Fruit fly (Drosophila melanogaster) whole organism, embryonic: Measurements from ENCODE around the gene BTBD9.

Experiments used
- Adf1 ChIP-seq: fragments of 200-800 bp; sonication (Bioruptor generic); IDR thresholded peaks from 2 replicates; pipeline ENCODE4 v1.3.6; 2022; ENCODE audit warnings: missing biosample characterization, missing genetic modification characterization
- CG10654 ChIP-seq: fragments of 200-800 bp; sonication (Bioruptor generic); optimal IDR thresholded peaks from 2 replicates; lab custom pipeline; 2016; ENCODE audit warnings: missing biosample characterization, missing genetic modification characterization
- CG10979 ChIP-seq: fragments of 200-800 bp; sonication (Bioruptor generic); optimal IDR thresholded peaks from 2 replicates; lab custom pipeline; 2018; ENCODE audit warnings: missing biosample characterization, mild to moderate bottlenecking, missing genetic modification characterization, moderate library complexity
- CG11504 ChIP-seq: fragments of 200-800 bp; sonication (Bioruptor generic); optimal IDR thresholded peaks from 3 replicates; lab custom pipeline; 2019; ENCODE audit warnings: missing biosample characterization, mild to moderate bottlenecking, missing genetic modification characterization, moderate library complexity
- CG13287 ChIP-seq: fragments of 200-800 bp; sonication (Bioruptor generic); IDR thresholded peaks from 2 replicates; pipeline ENCODE4 v1.3.6; 2022; ENCODE audit warnings: missing biosample characterization, missing genetic modification characterization; ENCODE audit not compliant: partially characterized antibody
- CG14441 ChIP-seq: fragments of 200-800 bp; sonication (Bioruptor generic); IDR thresholded peaks from 2 replicates; pipeline ENCODE4 v1.3.6; 2022; ENCODE audit warnings: missing biosample characterization, missing genetic modification characterization
- CG15479 ChIP-seq: fragments of 200-800 bp; sonication (Bioruptor generic); optimal IDR thresholded peaks from 3 replicates; lab custom pipeline; 2019; ENCODE audit warnings: missing biosample characterization, mild to moderate bottlenecking, missing genetic modification characterization, moderate library complexity
- CG1603 ChIP-seq: fragments of 200-800 bp; sonication (Bioruptor generic); optimal IDR thresholded peaks from 2 replicates; lab custom pipeline; 2019; ENCODE audit warnings: missing biosample characterization, mild to moderate bottlenecking, missing genetic modification characterization, moderate library complexity
- CG17359 ChIP-seq: fragments of 200-800 bp; sonication (Bioruptor generic); optimal IDR thresholded peaks from 3 replicates; lab custom pipeline; 2018; ENCODE audit warnings: missing biosample characterization, mild to moderate bottlenecking, missing genetic modification characterization, moderate library complexity
- CG18262 ChIP-seq: fragments of 200-800 bp; optimal IDR thresholded peaks from 3 replicates; lab custom pipeline; 2019; ENCODE audit warnings: missing biosample characterization, mild to moderate bottlenecking, missing genetic modification characterization, moderate library complexity
- CG1832 ChIP-seq: fragments of 200-800 bp; sonication (Bioruptor generic); optimal IDR thresholded peaks from 2 replicates; lab custom pipeline; 2017; ENCODE audit warnings: missing biosample characterization, mild to moderate bottlenecking, missing genetic modification characterization, inconsistent platforms
- CG18476 ChIP-seq: fragments of 200-800 bp; sonication (Bioruptor generic); optimal IDR thresholded peaks from 2 replicates; lab custom pipeline; 2016; ENCODE audit warnings: missing biosample characterization, mild to moderate bottlenecking, missing genetic modification characterization
- CG2875 ChIP-seq: fragments of 200-800 bp; sonication (Bioruptor generic); optimal IDR thresholded peaks from 2 replicates; lab custom pipeline; 2017; ENCODE audit warnings: missing biosample characterization, mild to moderate bottlenecking, missing genetic modification characterization, missing genetic modification reagents
- CG31441 ChIP-seq: fragments of 200-800 bp; sonication (Bioruptor generic); IDR thresholded peaks from 2 replicates; pipeline ENCODE4 v1.3.6; 2022; ENCODE audit warnings: missing biosample characterization, missing genetic modification characterization
- CG32532 ChIP-seq: fragments of 200-800 bp; sonication (Bioruptor generic); IDR thresholded peaks from 2 replicates; pipeline ENCODE4 v1.3.6; 2022; ENCODE audit warnings: missing biosample characterization, missing genetic modification characterization
- CG6683 ChIP-seq: fragments of 200-800 bp; sonication (Bioruptor generic); optimal IDR thresholded peaks from 2 replicates; lab custom pipeline; 2017; ENCODE audit warnings: missing biosample characterization, mild to moderate bottlenecking, missing genetic modification characterization, missing genetic modification reagents
- CG7271 ChIP-seq: fragments of 200-800 bp; sonication (Bioruptor generic); optimal IDR thresholded peaks from 2 replicates; lab custom pipeline; 2018; ENCODE audit warnings: missing biosample characterization, mild to moderate bottlenecking, missing genetic modification characterization, moderate library complexity
- CHES-1-like ChIP-seq: fragments of 200-800 bp; sonication (Bioruptor generic); optimal IDR thresholded peaks from 2 replicates; lab custom pipeline; 2016; ENCODE audit warnings: missing biosample characterization, missing genetic modification characterization
- Dbx ChIP-seq: fragments of 200-800 bp; sonication (Bioruptor generic); IDR thresholded peaks from 3 replicates; pipeline ENCODE4 v1.3.6; 2022; ENCODE audit warnings: missing biosample characterization, missing genetic modification characterization
- ERR ChIP-seq: fragments of 200-800 bp; sonication (Bioruptor generic); optimal IDR thresholded peaks from 2 replicates; lab custom pipeline; 2016; ENCODE audit warnings: missing biosample characterization, missing genetic modification characterization
- HLHmδ ChIP-seq: fragments of 200-800 bp; sonication (Bioruptor generic); optimal IDR thresholded peaks from 2 replicates; lab custom pipeline; 2018; ENCODE audit warnings: missing biosample characterization, mild to moderate bottlenecking, missing genetic modification characterization, moderate library complexity
- Hr78 ChIP-seq, 2 experiments: fragments of 200-800 bp in 1 of 2; fragments of >200 bp in 1 of 2; sonication (Bioruptor generic) in 1 of 2; optimal IDR thresholded peaks; 2 replicates each; lab custom pipeline; 2017 to 2019; ENCODE audit warnings: missing biosample characterization in 2 of 2, missing genetic modification characterization in 2 of 2, mild to moderate bottlenecking in 1 of 2, moderate library complexity in 1 of 2
- Nf-YB ChIP-seq: fragments of 200-800 bp; sonication (Bioruptor generic); optimal IDR thresholded peaks from 3 replicates; lab custom pipeline; 2019; ENCODE audit warnings: missing biosample characterization, mild to moderate bottlenecking, missing genetic modification characterization, moderate library complexity
- Opbp ChIP-seq: fragments of 200-800 bp; sonication (Bioruptor generic); IDR thresholded peaks from 3 replicates; pipeline ENCODE4 v1.3.6; 2022; ENCODE audit warnings: missing biosample characterization, missing genetic modification characterization; ENCODE audit not compliant: partially characterized antibody
- Sox102F ChIP-seq: fragments of 200-800 bp; sonication (Bioruptor generic); optimal IDR thresholded peaks from 2 replicates; lab custom pipeline; 2018; ENCODE audit warnings: missing biosample characterization, mild to moderate bottlenecking, missing genetic modification characterization, moderate library complexity
- Sry-β ChIP-seq: fragments of 200-800 bp; sonication (Bioruptor generic); optimal IDR thresholded peaks from 2 replicates; lab custom pipeline; 2018; ENCODE audit warnings: missing biosample characterization, mild to moderate bottlenecking, missing genetic modification characterization, moderate library complexity
- Trl ChIP-seq, 3 experiments: fragments of >200 bp in 2 of 3; fragments of 200-800 bp in 1 of 3; sonication (Bioruptor generic) in 1 of 3; optimal IDR thresholded peaks; 2 replicates in 1 of 3; 3 replicates in 2 of 3; lab custom pipeline; 2016 to 2017; ENCODE audit warnings: missing biosample characterization in 1 of 3, missing genetic modification characterization in 1 of 3
- YL-1 ChIP-seq: fragments of 200-800 bp; sonication (Bioruptor generic); optimal IDR thresholded peaks from 3 replicates; lab custom pipeline; 2017; ENCODE audit warnings: missing biosample characterization, mild to moderate bottlenecking, missing genetic modification characterization
- abd-A ChIP-seq: fragments of 200-800 bp; sonication (Bioruptor generic); optimal IDR thresholded peaks from 3 replicates; lab custom pipeline; 2019; ENCODE audit warnings: missing biosample characterization, mild to moderate bottlenecking, missing genetic modification characterization, moderate library complexity
- btn ChIP-seq: fragments of 200-800 bp; sonication (Bioruptor generic); optimal IDR thresholded peaks from 2 replicates; lab custom pipeline; 2016; ENCODE audit warnings: missing biosample characterization, missing genetic modification characterization
- cg ChIP-seq: fragments of 200-800 bp; sonication (Bioruptor generic); optimal IDR thresholded peaks from 3 replicates; lab custom pipeline; 2019; ENCODE audit warnings: missing biosample characterization, mild to moderate bottlenecking, missing genetic modification characterization, moderate library complexity
- crol ChIP-seq: fragments of 200-800 bp; sonication (Bioruptor generic); IDR thresholded peaks from 2 replicates; pipeline ENCODE4 v1.3.6; 2022; ENCODE audit warnings: missing biosample characterization, missing genetic modification characterization
- da ChIP-seq: fragments of 200-800 bp; sonication (Bioruptor generic); optimal IDR thresholded peaks from 2 replicates; lab custom pipeline; 2016; ENCODE audit warnings: missing biosample characterization, missing genetic modification characterization
- danr ChIP-seq: fragments of 200-800 bp; sonication (Bioruptor generic); IDR thresholded peaks from 2 replicates; pipeline ENCODE4 v1.3.6; 2022; ENCODE audit warnings: missing biosample characterization, missing genetic modification characterization
- dm ChIP-seq: fragments of 200-800 bp; sonication (Bioruptor generic); optimal IDR thresholded peaks from 3 replicates; lab custom pipeline; 2016; ENCODE audit warnings: missing biosample characterization, missing genetic modification characterization
- dmrt11E ChIP-seq: fragments of 200-800 bp; sonication (Bioruptor generic); optimal IDR thresholded peaks from 3 replicates; lab custom pipeline; 2018; ENCODE audit warnings: missing biosample characterization, mild to moderate bottlenecking, missing genetic modification characterization, moderate library complexity
- eyg ChIP-seq: fragments of 200-800 bp; sonication (Bioruptor generic); optimal IDR thresholded peaks from 3 replicates; lab custom pipeline; 2016; ENCODE audit warnings: missing biosample characterization, missing genetic modification characterization
- her ChIP-seq: fragments of 200-800 bp; sonication (Bioruptor generic); optimal IDR thresholded peaks from 2 replicates; lab custom pipeline; 2016; ENCODE audit warnings: missing biosample characterization, missing genetic modification characterization
- inv ChIP-seq: fragments of 200-800 bp; sonication (Bioruptor generic); IDR thresholded peaks from 2 replicates; pipeline ENCODE4 v1.3.6; 2022; ENCODE audit warnings: missing biosample characterization, missing genetic modification characterization; ENCODE audit not compliant: partially characterized antibody
- pros ChIP-seq: fragments of 200-800 bp; sonication (Bioruptor generic); optimal IDR thresholded peaks from 3 replicates; lab custom pipeline; 2019; ENCODE audit warnings: missing biosample characterization, mild to moderate bottlenecking, missing genetic modification characterization, moderate library complexity
- sim ChIP-seq: fragments of 200-800 bp; sonication (Bioruptor generic); IDR thresholded peaks from 2 replicates; pipeline ENCODE4 v1.3.6; 2022; ENCODE audit warnings: missing biosample characterization, missing genetic modification characterization
- sima ChIP-seq: fragments of 200-800 bp; sonication (Bioruptor generic); optimal IDR thresholded peaks from 2 replicates; lab custom pipeline; 2016; ENCODE audit warnings: missing biosample characterization, missing genetic modification characterization
- slbo ChIP-seq: fragments of 200-800 bp; sonication (Bioruptor generic); IDR thresholded peaks from 2 replicates; pipeline ENCODE4 v1.3.6; 2022; ENCODE audit warnings: missing biosample characterization, missing genetic modification characterization
- sr ChIP-seq: fragments of 200-800 bp; sonication (Bioruptor generic); IDR thresholded peaks from 3 replicates; pipeline ENCODE4 v1.3.6; 2022; ENCODE audit warnings: missing biosample characterization, missing genetic modification characterization
- usp ChIP-seq: fragments of >200 bp; optimal IDR thresholded peaks from 2 replicates; lab custom pipeline; 2017; ENCODE audit warnings: missing biosample characterization, missing genetic modification characterization
- zen ChIP-seq: fragments of 200-800 bp; sonication (Bioruptor generic); optimal IDR thresholded peaks from 3 replicates; lab custom pipeline; 2018; ENCODE audit warnings: missing biosample characterization, mild to moderate bottlenecking, missing genetic modification characterization, moderate library complexity
- zen2 ChIP-seq: fragments of 200-800 bp; sonication (Bioruptor generic); IDR thresholded peaks from 3 replicates; pipeline ENCODE4 v1.3.6; 2022; ENCODE audit warnings: missing biosample characterization, missing genetic modification characterization; ENCODE audit not compliant: partially characterized antibody
- zfh1 ChIP-seq: fragments of 200-800 bp; sonication (Bioruptor generic); IDR thresholded peaks from 3 replicates; pipeline ENCODE4 v1.3.6; 2022; ENCODE audit warnings: missing biosample characterization, missing genetic modification characterization

BTBD9 gene

dm6 chrX:10738835-10739371, 29.4 kb upstream of the BTBD9 start (continued):
- peak; percentile 11 for TF ChIP-seq CG1603
- 0 out of 3 replicates have a peak, but pooled peaks have one; percentile 32 for TF ChIP-seq zfh1 (GFP tag; lab: Robert Waterston, UW)
- TF ChIP-seq CG18476: no peak
- TF ChIP-seq CG7271 (tag; lab: Kevin White, UChicago): no peak
- TF ChIP-seq cg (GFP tag; lab: Kevin White, UChicago): peak; percentile 29
- no peak for TF ChIP-seq CG10979 (tag; lab: Kevin White, UChicago)
- TF ChIP-seq ERR (GFP tag; lab: Kevin White, UChicago): no peak
- TF ChIP-seq crol (GFP tag; lab: Robert Waterston, UW): peak; percentile 93
- TF ChIP-seq CHES-1-like: peak; percentile 8
- 0 out of 3 replicates have a peak, but pooled peaks have one; percentile 23 for TF ChIP-seq Opbp (GFP tag; lab: Robert Waterston, UW)
- peak; percentile 53 for TF ChIP-seq CG17359
- peak; percentile 12 for TF ChIP-seq CG11504 (tag; lab: Kevin White, UChicago)
- TF ChIP-seq Hr78 (GFP tag; optimal IDR thresholded peaks at IDR 0.05; lab: Kevin White, UChicago): peak in 1 of 2 experiments; percentile 19
- TF ChIP-seq dm (GFP tag; lab: Kevin White, UChicago): peak; percentile 19
- no peak for TF ChIP-seq her (GFP tag; lab: Kevin White, UChicago)
- no peak for TF ChIP-seq CG6683 (GFP tag; lab: Kevin White, UChicago)
- 0 out of 3 replicates have a peak, but pooled peaks have one; percentile 17 for TF ChIP-seq sr (GFP tag; lab: Robert Waterston, UW)
- TF ChIP-seq Trl (optimal IDR thresholded peaks at IDR 0.05; lab: Kevin White, UChicago): peak; percentile 94 to 95
- peak; percentile 55 for TF ChIP-seq Trl (GFP tag; optimal IDR thresholded peaks at IDR 0.05; lab: Kevin White, UChicago)
- TF ChIP-seq dmrt11E (tag; lab: Kevin White, UChicago): no peak
- no peak for TF ChIP-seq btn (GFP tag; lab: Kevin White, UChicago)
- TF ChIP-seq inv: no peak
- peak; percentile 50 for TF ChIP-seq CG32532 (GFP tag; lab: Robert Waterston, UW)
- 0 out of 2 replicates have a peak, but pooled peaks have one; percentile 13 for TF ChIP-seq CG31441 (GFP tag; lab: Robert Waterston, UW)
- TF ChIP-seq CG2875 (GFP tag; lab: Kevin White, UChicago): peak; percentile 35
- TF ChIP-seq zen2 (GFP tag; lab: Robert Waterston, UW): peak; percentile 23; the same call in 2 of the 3 replicates
- no peak for TF ChIP-seq danr (GFP tag; lab: Robert Waterston, UW)
- TF ChIP-seq CG10654: no peak
- TF ChIP-seq sima (GFP tag; lab: Kevin White, UChicago): no peak
- TF ChIP-seq Sox102F (GFP tag; lab: Kevin White, UChicago): no peak
- no peak for TF ChIP-seq Sry-β
- no peak for TF ChIP-seq Dbx (GFP tag; lab: Robert Waterston, UW)
- peak; percentile 46 for TF ChIP-seq Adf1
- TF ChIP-seq sim (GFP tag; lab: Robert Waterston, UW): 0 out of 2 replicates have a peak, but pooled peaks have one; percentile 34
- no peak for TF ChIP-seq usp
- TF ChIP-seq CG14441 (GFP tag; lab: Robert Waterston, UW): no peak
- peak; percentile 12; the same call in 1 of the 2 replicates for TF ChIP-seq CG13287
- TF ChIP-seq CG1832 (GFP tag; lab: Kevin White, UChicago): peak; percentile 73
- TF ChIP-seq Nf-YB (GFP tag; lab: Kevin White, UChicago): no peak
- no peak for TF ChIP-seq da (GFP tag; lab: Kevin White, UChicago)
- peak; percentile 64 for TF ChIP-seq pros
- peak; percentile 3 for TF ChIP-seq eyg (GFP tag; lab: Kevin White, UChicago)
- no peak for TF ChIP-seq CG18262 (tag; lab: Kevin White, UChicago)
- peak; percentile 29; the same call in 1 of the 2 replicates for TF ChIP-seq slbo (GFP tag; lab: Robert Waterston, UW)
- TF ChIP-seq YL-1 (GFP tag; lab: Kevin White, UChicago): no peak
- TF ChIP-seq CG15479 (GFP tag; lab: Kevin White, UChicago): no peak
- TF ChIP-seq abd-A (tag; lab: Kevin White, UChicago): peak; percentile 39
- no peak for TF ChIP-seq zen (tag; lab: Kevin White, UChicago)
- TF ChIP-seq HLHmδ (GFP tag; lab: Kevin White, UChicago): peak; percentile 69
